Worm (Caenorhabditis elegans) whole organism, early embryonic: ENCODE data around the gene daf-37.

Source experiments
- B0310.2 ChIP-seq: sonication (generic microtip); optimal IDR thresholded peaks from 2 replicates; lab custom pipeline; 2016; ENCODE audit warnings: mild to moderate bottlenecking, missing genetic modification characterization, missing compliant biosample characterization
- F13C5.2 ChIP-seq: sonication (generic microtip); optimal IDR thresholded peaks from 2 replicates; lab custom pipeline; 2017; ENCODE audit warnings: mild to moderate bottlenecking, missing genetic modification characterization, inconsistent platforms, missing compliant biosample characterization
- aly-1 ChIP-seq: sonication (generic microtip); optimal IDR thresholded peaks from 2 replicates; lab custom pipeline; 2016; ENCODE audit warnings: missing genetic modification characterization, missing compliant biosample characterization
- ama-1 ChIP-seq: fragments of 150-350 bp; optimal IDR thresholded peaks from 2 replicates; lab custom pipeline; 2014
- ceh-13 ChIP-seq: fragments of 200-800 bp; sonication (Bioruptor generic); optimal IDR thresholded peaks from 2 replicates; lab custom pipeline; 2018; ENCODE audit warnings: mild to moderate bottlenecking, missing genetic modification characterization, missing compliant biosample characterization
- ceh-36 ChIP-seq: sonication (generic microtip); optimal IDR thresholded peaks from 2 replicates; lab custom pipeline; 2016; ENCODE audit warnings: missing genetic modification characterization, inconsistent platforms, missing compliant biosample characterization
- ets-7 ChIP-seq: sonication (generic microtip); optimal IDR thresholded peaks from 2 replicates; lab custom pipeline; 2016; ENCODE audit warnings: missing genotype, missing genetic modification characterization, missing compliant biosample characterization
- flt-1 ChIP-seq: fragments of 200-800 bp; sonication (Bioruptor generic); IDR thresholded peaks from 2 replicates; pipeline ENCODE4 v1.3.6; 2022; ENCODE audit warnings: missing genetic modification characterization, missing compliant biosample characterization
- hmbx-1 ChIP-seq: sonication (generic microtip); optimal IDR thresholded peaks from 2 replicates; lab custom pipeline; 2016; ENCODE audit warnings: mild to moderate bottlenecking, missing genetic modification characterization, missing compliant biosample characterization
- hmg-4 ChIP-seq: fragments of 200-800 bp; sonication (Bioruptor generic); optimal IDR thresholded peaks from 2 replicates; lab custom pipeline; 2018; ENCODE audit warnings: mild to moderate bottlenecking, missing genetic modification characterization, missing compliant biosample characterization
- hnd-1 ChIP-seq: sonication (generic microtip); optimal IDR thresholded peaks from 2 replicates; lab custom pipeline; 2016; ENCODE audit warnings: missing genetic modification characterization, missing compliant biosample characterization
- pes-1 ChIP-seq: fragments of 200-800 bp; sonication (Bioruptor generic); IDR thresholded peaks from 2 replicates; pipeline ENCODE4 v1.3.6; 2022; ENCODE audit warnings: missing genetic modification reagents, missing genetic modification characterization, missing compliant biosample characterization
- scrt-1 ChIP-seq: fragments of 200-800 bp; sonication (Bioruptor generic); IDR thresholded peaks from 2 replicates; pipeline ENCODE4 v1.3.6; 2022; ENCODE audit warnings: missing genetic modification characterization, missing compliant biosample characterization
- sea-1 ChIP-seq: fragments of 200-800 bp; sonication (Bioruptor generic); conservative IDR thresholded peaks from 2 replicates; pipeline ENCODE4 v1.3.6; 2022; ENCODE audit warnings: missing genetic modification characterization, missing compliant biosample characterization
- tbx-11 ChIP-seq: fragments of 200-800 bp; sonication (Bioruptor generic); IDR thresholded peaks from 2 replicates; pipeline ENCODE4 v1.3.6; 2022; ENCODE audit warnings: missing genetic modification characterization, missing compliant biosample characterization
- tbx-37 ChIP-seq: fragments of 200-800 bp; sonication (Bioruptor generic); conservative IDR thresholded peaks from 2 replicates; pipeline ENCODE4 v1.3.6; 2022; ENCODE audit warnings: missing genetic modification reagents, missing genetic modification characterization, missing compliant biosample characterization
- tra-4 ChIP-seq: sonication (generic microtip); optimal IDR thresholded peaks from 2 replicates; lab custom pipeline; 2017; ENCODE audit warnings: missing genetic modification characterization, missing compliant biosample characterization

Gene daf-37

ce11 chrII:6207252-6207651 is 764 bp downstream of the daf-37 start:
- TF ChIP-seq tra-4 (tag; lab: Kevin White, UChicago): no peak
- no peak for TF ChIP-seq flt-1 (GFP tag; lab: Robert Waterston, UW)
- TF ChIP-seq ceh-13 (GFP tag; lab: Kevin White, UChicago): no peak
- no peak for TF ChIP-seq hnd-1 (tag; lab: Kevin White, UChicago)

ce11 chrII:6202910-6203309 is 5.1 kb downstream of the daf-37 start, which contains the start of gene C30B5.17:
TSS of gene C30B5.17 (minus strand) at chrII:6203010.
- no peak for TF ChIP-seq tra-4 (tag; lab: Kevin White, UChicago)
- TF ChIP-seq flt-1 (GFP tag; lab: Robert Waterston, UW): no peak
- TF ChIP-seq hnd-1 (tag; lab: Kevin White, UChicago): no peak
- TF ChIP-seq hmg-4: no peak
- no peak for TF ChIP-seq ama-1
- TF ChIP-seq ceh-36 (tag; lab: Kevin White, UChicago): no peak
- TF ChIP-seq aly-1 (tag; lab: Kevin White, UChicago): no peak
- no peak for TF ChIP-seq F13C5.2 (tag; lab: Kevin White, UChicago)
- TF ChIP-seq B0310.2 (tag; lab: Kevin White, UChicago): no peak
- TF ChIP-seq tbx-11 (GFP tag; lab: Robert Waterston, UW): no peak
- no peak for TF ChIP-seq scrt-1 (GFP tag; lab: Robert Waterston, UW)
- TF ChIP-seq ceh-13 (GFP tag; lab: Kevin White, UChicago): no peak
- no peak for TF ChIP-seq ets-7 (tag; lab: Kevin White, UChicago)
- TF ChIP-seq hmbx-1 (tag; lab: Kevin White, UChicago): no peak
- no peak for TF ChIP-seq sea-1 (GFP tag; lab: Robert Waterston, UW)
- no peak for TF ChIP-seq pes-1
- no peak for TF ChIP-seq tbx-37 (GFP tag; lab: Robert Waterston, UW)

- TF ChIP-seq F13C5.2 (tag; lab: Kevin White, UChicago): no peak
- TF ChIP-seq ceh-36 (tag; lab: Kevin White, UChicago): no peak
- TF ChIP-seq hmbx-1 (tag; lab: Kevin White, UChicago): no peak
- TF ChIP-seq flt-1 (GFP tag; lab: Robert Waterston, UW): no peak
- TF ChIP-seq ceh-13 (GFP tag; lab: Kevin White, UChicago): no peak
- no peak for TF ChIP-seq hmg-4
- no peak for TF ChIP-seq tbx-37 (GFP tag; lab: Robert Waterston, UW)
- TF ChIP-seq pes-1: no peak
- no peak for TF ChIP-seq scrt-1 (GFP tag; lab: Robert Waterston, UW)
- no peak for TF ChIP-seq B0310.2 (tag; lab: Kevin White, UChicago)
- TF ChIP-seq aly-1 (tag; lab: Kevin White, UChicago): no peak
- no peak for TF ChIP-seq ets-7 (tag; lab: Kevin White, UChicago)
These were observed 9.0 kb downstream of the daf-37 start for ce11 chrII:6199010-6199409.

ce11 chrII:6198468-6198867 is 9.5 kb downstream of the daf-37 start, which contains the start of gene szy-4:
TSS of gene szy-4 (plus strand) at chrII:6198696.
- TF ChIP-seq hnd-1 (tag; lab: Kevin White, UChicago) (no peak), B0310.2 (tag; lab: Kevin White, UChicago) (no peak), tra-4 (tag; lab: Kevin White, UChicago) (no peak), hmg-4 (no peak), tbx-37 (GFP tag; lab: Robert Waterston, UW) (no peak), tbx-11 (GFP tag; lab: Robert Waterston, UW) (no peak), sea-1 (GFP tag; lab: Robert Waterston, UW) (no peak), hmbx-1 (tag; lab: Kevin White, UChicago) (no peak), ceh-13 (GFP tag; lab: Kevin White, UChicago) (no peak), ceh-36 (tag; lab: Kevin White, UChicago) (no peak), scrt-1 (GFP tag; lab: Robert Waterston, UW) (no peak), flt-1 (GFP tag; lab: Robert Waterston, UW) (no peak), ets-7 (tag; lab: Kevin White, UChicago) (no peak), pes-1 (no peak), ama-1 (no peak), aly-1 (tag; lab: Kevin White, UChicago) (no peak)

ce11 chrII:6196875-6197274 is 11.1 kb downstream of the daf-37 start, which contains the start of the genes rbmx-2 and C30B5.2:
TSS of gene rbmx-2 (minus strand) at chrII:6196948.
TSS of gene C30B5.2 (plus strand) at chrII:6197180.
- TF ChIP-seq pes-1: no peak
- TF ChIP-seq ets-7 (tag; lab: Kevin White, UChicago): no peak
- TF ChIP-seq B0310.2 (tag; lab: Kevin White, UChicago): no peak
- TF ChIP-seq tbx-37 (GFP tag; lab: Robert Waterston, UW): no peak
- no peak for TF ChIP-seq ceh-36 (tag; lab: Kevin White, UChicago)
- no peak for TF ChIP-seq F13C5.2 (tag; lab: Kevin White, UChicago)
- no peak for TF ChIP-seq tbx-11 (GFP tag; lab: Robert Waterston, UW)
- TF ChIP-seq aly-1 (tag; lab: Kevin White, UChicago): no peak
- TF ChIP-seq sea-1 (GFP tag; lab: Robert Waterston, UW): no peak
- no peak for TF ChIP-seq scrt-1 (GFP tag; lab: Robert Waterston, UW)
- no peak for TF ChIP-seq tra-4 (tag; lab: Kevin White, UChicago)
- TF ChIP-seq hmg-4: no peak
- no peak for TF ChIP-seq hnd-1 (tag; lab: Kevin White, UChicago)
- TF ChIP-seq ama-1: no peak
- no peak for TF ChIP-seq ceh-13 (GFP tag; lab: Kevin White, UChicago)

- TF ChIP-seq hmg-4: no peak
- no peak for TF ChIP-seq hnd-1 (tag; lab: Kevin White, UChicago)
- no peak for TF ChIP-seq scrt-1 (GFP tag; lab: Robert Waterston, UW)
- no peak for TF ChIP-seq tbx-11 (GFP tag; lab: Robert Waterston, UW)
- TF ChIP-seq B0310.2 (tag; lab: Kevin White, UChicago): no peak
- no peak for TF ChIP-seq ama-1
- no peak for TF ChIP-seq flt-1 (GFP tag; lab: Robert Waterston, UW)
- TF ChIP-seq ceh-36 (tag; lab: Kevin White, UChicago): no peak
These were observed 15.5 kb downstream of the daf-37 start, which contains the start of gene cpb-2 for ce11 chrII:6192484-6192883. TSS of gene cpb-2 (plus strand) at chrII:6192784.

ce11 chrII:6191293-6191692 is 16.7 kb downstream of the daf-37 start, which contains the start of gene fkh-8:
TSS of gene fkh-8 (minus strand) at chrII:6191393.
- TF ChIP-seq pes-1 (no peak), F13C5.2 (tag; lab: Kevin White, UChicago) (no peak), hnd-1 (tag; lab: Kevin White, UChicago) (no peak), hmbx-1 (tag; lab: Kevin White, UChicago) (no peak), ets-7 (tag; lab: Kevin White, UChicago) (no peak), tbx-11 (GFP tag; lab: Robert Waterston, UW) (no peak), ama-1 (no peak), scrt-1 (GFP tag; lab: Robert Waterston, UW) (no peak)
